Worm (Caenorhabditis elegans) whole organism, L4/young adult: ENCODE measurements around the gene ZK721.4.

Experiments
- W03F9.2 ChIP-seq: fragments of 150-350 bp; optimal IDR thresholded peaks from 2 replicates; lab custom pipeline; 2014; ENCODE audit warnings: missing biosample characterization, missing genetic modification characterization
- dao-5 ChIP-seq: sonication (generic microtip); optimal IDR thresholded peaks from 2 replicates; lab custom pipeline; 2016; ENCODE audit warnings: missing genotype, missing genetic modification characterization, moderate library complexity, missing compliant biosample characterization
- him-1 ChIP-seq: sonication (generic microtip); optimal IDR thresholded peaks from 2 replicates; lab custom pipeline; 2016; ENCODE audit warnings: missing genotype, missing genetic modification reagents, missing genetic modification characterization, missing compliant biosample characterization

DNA sequence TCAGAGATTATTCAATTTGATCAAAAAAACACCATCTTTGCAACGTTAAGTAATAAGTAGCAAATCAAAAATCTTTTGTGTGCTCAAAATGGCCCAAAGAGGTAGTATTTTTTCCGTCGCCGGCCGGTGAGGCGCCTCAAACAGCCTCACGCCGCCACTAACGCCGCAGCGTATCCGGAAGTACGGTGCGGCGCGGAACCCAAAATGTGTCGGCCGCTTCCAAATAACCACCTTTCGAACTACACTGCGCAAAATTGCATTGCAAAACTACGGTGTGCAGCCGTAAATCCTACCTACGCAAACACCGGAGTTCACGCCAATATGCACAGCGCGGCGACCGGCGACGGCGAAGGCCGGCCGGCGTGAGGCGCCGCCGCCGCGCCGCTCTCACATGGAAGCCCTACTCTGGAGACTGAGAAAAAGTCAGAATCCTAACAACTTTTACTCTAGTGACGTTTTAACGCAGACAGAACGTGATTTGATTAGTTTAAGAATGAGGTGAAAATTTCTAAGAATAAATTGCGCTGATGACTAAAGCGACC, 37.0 kb upstream of the ZK721.4 start:
- TF ChIP-seq him-1 (tag; lab: Kevin White, UChicago) = no peak
- TF ChIP-seq dao-5 (tag; lab: Kevin White, UChicago) = no peak
- TF ChIP-seq W03F9.2 (tag; lab: Kevin White, UChicago) = no peak
